Fruit fly (Drosophila melanogaster) whole organism, embryonic: Measurements from ENCODE around the gene Fancd2.

Source experiments
- Awh ChIP-seq: fragments of 200-800 bp; sonication (Bioruptor generic); IDR thresholded peaks from 2 replicates; pipeline ENCODE4, ENCODE4 v1.3.6; 2022; ENCODE audit warnings: missing biosample characterization, missing genetic modification characterization
- CG11696 ChIP-seq: fragments of 200-800 bp; sonication (Bioruptor generic); IDR thresholded peaks from 2 replicates; pipeline ENCODE4 v1.3.6; 2022; ENCODE audit warnings: missing biosample characterization, missing genetic modification characterization
- CG12155 ChIP-seq: fragments of 200-800 bp; sonication (Bioruptor generic); optimal IDR thresholded peaks from 3 replicates; lab custom pipeline; 2016; ENCODE audit warnings: missing biosample characterization, missing genetic modification characterization
- CG13424 ChIP-seq: fragments of 200-800 bp; sonication (Bioruptor generic); optimal IDR thresholded peaks from 2 replicates; lab custom pipeline; 2019; ENCODE audit warnings: missing biosample characterization, mild to moderate bottlenecking, missing genetic modification characterization, moderate library complexity
- CG13894 ChIP-seq: fragments of 200-800 bp; sonication (Bioruptor generic); optimal IDR thresholded peaks from 3 replicates; lab custom pipeline; 2018; ENCODE audit warnings: missing biosample characterization, mild to moderate bottlenecking, missing genetic modification characterization, moderate library complexity
- CG15479 ChIP-seq: fragments of 200-800 bp; sonication (Bioruptor generic); optimal IDR thresholded peaks from 3 replicates; lab custom pipeline; 2019; ENCODE audit warnings: missing biosample characterization, mild to moderate bottlenecking, missing genetic modification characterization, moderate library complexity
- CG17186 ChIP-seq: fragments of 200-800 bp; sonication (Bioruptor generic); optimal IDR thresholded peaks from 3 replicates; lab custom pipeline; 2017; ENCODE audit warnings: missing biosample characterization, missing genetic modification reagents, missing genetic modification characterization
- CG2199 ChIP-seq: fragments of 200-800 bp; sonication (Bioruptor generic); IDR thresholded peaks from 3 replicates; pipeline ENCODE4 v1.3.6; 2022; ENCODE audit warnings: missing biosample characterization, missing genetic modification characterization
- CG30020 ChIP-seq: fragments of 200-800 bp; optimal IDR thresholded peaks from 2 replicates; lab custom pipeline; 2019; ENCODE audit warnings: missing biosample characterization, mild to moderate bottlenecking, missing genetic modification characterization, moderate library complexity
- CG3065 ChIP-seq: fragments of 200-800 bp; sonication (Bioruptor generic); optimal IDR thresholded peaks from 2 replicates; lab custom pipeline; 2016; ENCODE audit warnings: missing biosample characterization, missing genetic modification characterization
- CG31365 ChIP-seq: fragments of 200-800 bp; sonication (Bioruptor generic); optimal IDR thresholded peaks from 2 replicates; lab custom pipeline; 2018; ENCODE audit warnings: missing biosample characterization, mild to moderate bottlenecking, missing genetic modification characterization
- CG32767 ChIP-seq: fragments of 200-800 bp; sonication (Bioruptor generic); IDR thresholded peaks from 2 replicates; pipeline ENCODE4 v1.3.6; 2022; ENCODE audit warnings: missing biosample characterization, missing genetic modification characterization
- CG4360 ChIP-seq: fragments of 200-800 bp; sonication (Bioruptor generic); IDR thresholded peaks from 2 replicates; pipeline ENCODE4 v1.3.6; 2022; ENCODE audit warnings: missing biosample characterization, missing genetic modification characterization
- CG4404 ChIP-seq: fragments of 200-800 bp; sonication (Bioruptor generic); IDR thresholded peaks from 2 replicates; pipeline ENCODE4 v1.3.6; 2022; ENCODE audit warnings: missing biosample characterization, missing genetic modification characterization
- CG5245 ChIP-seq: fragments of 200-800 bp; sonication (Bioruptor generic); optimal IDR thresholded peaks from 3 replicates; lab custom pipeline; 2016; ENCODE audit warnings: missing biosample characterization, missing genetic modification characterization
- CG6689 ChIP-seq: fragments of 200-800 bp; sonication (Bioruptor generic); IDR thresholded peaks from 2 replicates; pipeline ENCODE4 v1.3.6; 2022; ENCODE audit warnings: missing biosample characterization, missing genetic modification characterization
- CG7745 ChIP-seq: fragments of 200-800 bp; sonication (Bioruptor generic); optimal IDR thresholded peaks from 2 replicates; lab custom pipeline; 2018; ENCODE audit warnings: missing biosample characterization, mild to moderate bottlenecking, missing genetic modification characterization, moderate library complexity
- CG7786 ChIP-seq: fragments of 200-800 bp; sonication (Bioruptor generic); optimal IDR thresholded peaks from 2 replicates; lab custom pipeline; 2016; ENCODE audit warnings: missing biosample characterization, missing genetic modification characterization
- CG7839 ChIP-seq: fragments of 200-800 bp; sonication (Bioruptor generic); optimal IDR thresholded peaks from 3 replicates; lab custom pipeline; 2018; ENCODE audit warnings: missing biosample characterization, mild to moderate bottlenecking, missing genetic modification characterization, moderate library complexity
- Drgx ChIP-seq: fragments of 200-800 bp; sonication (Bioruptor generic); IDR thresholded peaks from 2 replicates; pipeline ENCODE4 v1.3.6; 2022; ENCODE audit warnings: missing biosample characterization, missing genetic modification characterization
- Ets65A ChIP-seq: fragments of 200-800 bp; sonication (Bioruptor generic); peaks from one replicate; lab custom pipeline; 2016; ENCODE audit warnings: missing biosample characterization, missing genetic modification characterization
- Fer1 ChIP-seq: fragments of 200-800 bp; sonication (Bioruptor generic); optimal IDR thresholded peaks from 2 replicates; lab custom pipeline; 2017; ENCODE audit warnings: missing biosample characterization, mild to moderate bottlenecking, missing genetic modification characterization
- Med ChIP-seq: fragments of 200-800 bp; sonication (Bioruptor generic); peaks from one replicate; lab custom pipeline; 2016; ENCODE audit warnings: missing biosample characterization, missing genetic modification characterization, mild to moderate bottlenecking, inconsistent platforms, moderate library complexity
- Oaz ChIP-seq: fragments of 200-800 bp; sonication (Bioruptor generic); IDR thresholded peaks from 2 replicates; pipeline ENCODE4 v1.3.6; 2022; ENCODE audit warnings: missing biosample characterization, missing genetic modification characterization
- Sox102F ChIP-seq: fragments of 200-800 bp; sonication (Bioruptor generic); optimal IDR thresholded peaks from 2 replicates; lab custom pipeline; 2018; ENCODE audit warnings: missing biosample characterization, mild to moderate bottlenecking, missing genetic modification characterization, moderate library complexity
- ab ChIP-seq: fragments of 200-800 bp; sonication (Bioruptor generic); optimal IDR thresholded peaks from 2 replicates; lab custom pipeline; 2016; ENCODE audit warnings: missing biosample characterization, missing genetic modification characterization
- abd-A ChIP-seq: fragments of 200-800 bp; sonication (Bioruptor generic); optimal IDR thresholded peaks from 3 replicates; lab custom pipeline; 2019; ENCODE audit warnings: missing biosample characterization, mild to moderate bottlenecking, missing genetic modification characterization, moderate library complexity
- ac ChIP-seq: fragments of 200-800 bp; sonication (Bioruptor generic); optimal IDR thresholded peaks from 3 replicates; lab custom pipeline; 2017; ENCODE audit warnings: missing biosample characterization, mild to moderate bottlenecking, missing genetic modification characterization
- ap ChIP-seq: fragments of 200-800 bp; sonication (Bioruptor generic); IDR thresholded peaks from 2 replicates; pipeline ENCODE4 v1.3.6; 2022; ENCODE audit warnings: missing biosample characterization, missing genetic modification characterization
- cad ChIP-seq: fragments of >200 bp; optimal IDR thresholded peaks from 2 replicates; lab custom pipeline; 2017; ENCODE audit warnings: missing biosample characterization, missing genetic modification characterization
- cas ChIP-seq: fragments of 200-800 bp; sonication (Bioruptor generic); IDR thresholded peaks from 2 replicates; pipeline ENCODE4 v1.3.6; 2022; ENCODE audit warnings: missing biosample characterization, missing genetic modification characterization
- corto ChIP-seq: fragments of 200-800 bp; sonication (Bioruptor generic); optimal IDR thresholded peaks from 2 replicates; lab custom pipeline; 2016; ENCODE audit warnings: missing biosample characterization, mild to moderate bottlenecking, missing genetic modification characterization, moderate library complexity
- dan ChIP-seq: fragments of 200-800 bp; sonication (Bioruptor generic); IDR thresholded peaks from 2 replicates; pipeline ENCODE4 v1.3.6; 2022; ENCODE audit warnings: missing biosample characterization, missing genetic modification characterization
- fd96Cb ChIP-seq: fragments of 200-800 bp; sonication (Bioruptor generic); optimal IDR thresholded peaks from 2 replicates; lab custom pipeline; 2018; ENCODE audit warnings: missing biosample characterization, mild to moderate bottlenecking, missing genetic modification characterization, moderate library complexity
- gro ChIP-seq: fragments of 200-800 bp; sonication (Bioruptor generic); optimal IDR thresholded peaks from 2 replicates; lab custom pipeline; 2016; ENCODE audit warnings: missing biosample characterization, missing genetic modification characterization
- hbn ChIP-seq: fragments of 200-800 bp; sonication (Bioruptor generic); IDR thresholded peaks from 2 replicates; pipeline ENCODE4 v1.3.6; 2022; ENCODE audit warnings: missing biosample characterization, missing genetic modification characterization; ENCODE audit not compliant: partially characterized antibody
- kay ChIP-seq: fragments of 200-800 bp; sonication (Bioruptor generic); optimal IDR thresholded peaks from 2 replicates; lab custom pipeline; 2016; ENCODE audit warnings: missing biosample characterization, missing genetic modification characterization
- kni ChIP-seq: fragments of 200-800 bp; sonication (Bioruptor generic); optimal IDR thresholded peaks from 3 replicates; lab custom pipeline; 2017; ENCODE audit warnings: mild to moderate bottlenecking, missing biosample characterization, missing genetic modification reagents, missing genetic modification characterization
- lab ChIP-seq: fragments of 200-800 bp; sonication (Bioruptor generic); optimal IDR thresholded peaks from 3 replicates; lab custom pipeline; 2017; ENCODE audit warnings: missing biosample characterization, missing genetic modification characterization, mild to moderate bottlenecking, moderate library complexity, missing genetic modification reagents
- lbe ChIP-seq: fragments of 200-800 bp; sonication (Bioruptor generic); optimal IDR thresholded peaks from 2 replicates; lab custom pipeline; 2016; ENCODE audit warnings: missing biosample characterization, mild to moderate bottlenecking, missing genetic modification characterization
- luna ChIP-seq: fragments of 200-800 bp; sonication (Bioruptor generic); optimal IDR thresholded peaks from 2 replicates; lab custom pipeline; 2016; ENCODE audit warnings: missing biosample characterization, missing genetic modification characterization
- oc ChIP-seq: fragments of 200-800 bp; sonication (Bioruptor generic); optimal IDR thresholded peaks from 2 replicates; lab custom pipeline; 2018; ENCODE audit warnings: missing biosample characterization, mild to moderate bottlenecking, missing genetic modification characterization, moderate library complexity
- pros ChIP-seq: fragments of 200-800 bp; sonication (Bioruptor generic); optimal IDR thresholded peaks from 3 replicates; lab custom pipeline; 2019; ENCODE audit warnings: missing biosample characterization, mild to moderate bottlenecking, missing genetic modification characterization, moderate library complexity
- pzg ChIP-seq: fragments of 200-800 bp; sonication (Bioruptor generic); optimal IDR thresholded peaks from 3 replicates; lab custom pipeline; 2018; ENCODE audit warnings: missing biosample characterization, mild to moderate bottlenecking, missing genetic modification characterization, moderate library complexity
- toy ChIP-seq: fragments of 200-800 bp; sonication (Bioruptor generic); IDR thresholded peaks from 2 replicates; pipeline ENCODE4 v1.3.6; 2022; ENCODE audit warnings: missing biosample characterization, missing genetic modification characterization
- vfl ChIP-seq: fragments of 200-800 bp; sonication (Bioruptor generic); optimal IDR thresholded peaks from 2 replicates; lab custom pipeline; 2016; ENCODE audit warnings: missing biosample characterization, missing genetic modification characterization

The Fancd2 gene

DNA sequence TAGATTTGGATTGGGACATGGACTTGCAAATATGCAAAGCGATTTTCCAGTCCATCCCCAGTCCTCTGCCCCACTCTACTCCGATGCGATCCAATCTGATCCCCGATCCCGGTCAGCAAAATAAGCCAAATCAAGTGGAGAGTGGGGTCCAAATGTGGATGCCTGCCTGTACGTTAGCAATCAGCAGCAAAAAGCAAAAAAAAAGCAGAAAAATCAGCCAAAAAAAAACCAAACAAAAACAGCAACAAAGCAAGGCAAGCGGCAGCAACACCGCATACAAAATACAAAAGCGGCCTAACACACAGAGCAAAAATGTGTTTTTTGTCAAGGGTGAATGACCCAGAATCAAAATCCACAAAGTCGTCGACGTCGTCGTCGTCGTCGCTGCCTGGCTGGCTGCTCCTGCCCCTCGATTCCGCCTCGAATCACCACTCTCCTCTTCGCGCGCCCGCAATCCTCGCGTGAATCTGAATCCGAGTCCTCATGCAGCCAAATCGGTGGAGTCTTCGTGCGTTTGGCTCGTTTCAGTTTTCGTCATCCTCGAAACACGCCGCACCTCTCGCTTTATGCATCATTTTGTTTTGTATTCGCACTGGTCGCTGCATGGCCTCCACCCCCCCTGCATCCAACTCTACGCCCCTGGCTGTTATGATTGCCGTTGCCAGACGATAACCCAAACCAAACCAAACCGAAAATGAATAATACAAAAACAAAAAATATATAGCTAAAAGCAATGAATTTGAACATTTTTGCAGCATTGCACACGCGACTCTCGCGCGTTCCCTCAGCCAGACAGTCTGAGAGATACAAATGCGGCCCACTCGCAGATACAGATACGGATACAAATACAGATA lies 50.5 kb downstream of the Fancd2 start:
- TF ChIP-seq CG4360 (GFP tag; lab: Robert Waterston, UW) = no peak
- peak; percentile 58 for TF ChIP-seq Drgx (GFP tag; lab: Robert Waterston, UW)
- TF ChIP-seq Fer1 = no peak
- TF ChIP-seq CG12155 = no peak
- TF ChIP-seq Med (GFP tag; lab: Kevin White, UChicago) = peak; percentile 48
- TF ChIP-seq Ets65A = peak; percentile 70
- peak; percentile 77 for TF ChIP-seq lbe (GFP tag; lab: Kevin White, UChicago)
- no peak for TF ChIP-seq Awh (GFP tag; lab: Robert Waterston, UW)
- no peak for TF ChIP-seq ac (GFP tag; lab: Kevin White, UChicago)
- no peak for TF ChIP-seq oc (tag; lab: Kevin White, UChicago)
- peak; percentile 70 for TF ChIP-seq CG15479 (GFP tag; lab: Kevin White, UChicago)

dm6 chr3R:20764058-20764457 lies 51.9 kb downstream of the Fancd2 start:
- TF ChIP-seq CG15479 (GFP tag; lab: Kevin White, UChicago) (peak; percentile 10), lbe (GFP tag; lab: Kevin White, UChicago) (peak; percentile 51), corto (GFP tag; lab: Kevin White, UChicago) (peak; percentile 6), CG13424 (tag; lab: Kevin White, UChicago) (no peak), CG2199 (no peak), vfl (no peak), Drgx (GFP tag; lab: Robert Waterston, UW) (peak; percentile 58; the same call in 1 of the 2 replicates)

dm6 chr3R:20762175-20762795 lies 53.7 kb downstream of the Fancd2 start, which contains the start of gene CG31195:
TSS of gene CG31195 (minus strand) at chr3R:20762369.
- no peak for TF ChIP-seq gro (GFP tag; lab: Kevin White, UChicago)
- no peak for TF ChIP-seq CG7786
- no peak for TF ChIP-seq Oaz
- peak; percentile 64 for TF ChIP-seq CG31365
- TF ChIP-seq CG11696 (GFP tag; lab: Robert Waterston, UW) = no peak
- TF ChIP-seq pros (GFP tag; lab: Kevin White, UChicago) = no peak
- TF ChIP-seq CG13894 (tag; lab: Kevin White, UChicago) = no peak
- no peak for TF ChIP-seq CG17186 (GFP tag; lab: Kevin White, UChicago)
- no peak for TF ChIP-seq CG7839 (tag; lab: Kevin White, UChicago)
- TF ChIP-seq dan = no peak
- TF ChIP-seq CG32767 = no peak
- TF ChIP-seq CG3065 (GFP tag; lab: Kevin White, UChicago) = no peak
- no peak for TF ChIP-seq CG30020 (tag; lab: Kevin White, UChicago)
- TF ChIP-seq kay (GFP tag; lab: Kevin White, UChicago) = no peak
- no peak for TF ChIP-seq ap
- no peak for TF ChIP-seq Sox102F (GFP tag; lab: Kevin White, UChicago)
- no peak for TF ChIP-seq lab (GFP tag; lab: Kevin White, UChicago)
- TF ChIP-seq CG13424 (tag; lab: Kevin White, UChicago) = no peak
- no peak for TF ChIP-seq CG6689
- TF ChIP-seq cad = no peak
- no peak for TF ChIP-seq fd96Cb (tag; lab: Kevin White, UChicago)
- no peak for TF ChIP-seq CG5245 (GFP tag; lab: Kevin White, UChicago)
- no peak for TF ChIP-seq luna (GFP tag; lab: Kevin White, UChicago)
- TF ChIP-seq cas (GFP tag; lab: Robert Waterston, UW) = no peak
- peak; percentile 32 for TF ChIP-seq pzg (GFP tag; lab: Kevin White, UChicago)
- TF ChIP-seq ab (GFP tag; lab: Kevin White, UChicago) = no peak
- no peak for TF ChIP-seq toy (GFP tag; lab: Robert Waterston, UW)
- peak; percentile 78 for TF ChIP-seq hbn (GFP tag; lab: Robert Waterston, UW)
- no peak for TF ChIP-seq abd-A (tag; lab: Kevin White, UChicago)
- TF ChIP-seq kni = no peak
- no peak for TF ChIP-seq CG7745 (tag; lab: Kevin White, UChicago)
- no peak for TF ChIP-seq CG4404 (GFP tag; lab: Robert Waterston, UW)
